Worm (Caenorhabditis elegans) whole organism, L3 larva: ENCODE measurements around the gene dsh-1.

ENCODE experiments used
- aly-2 ChIP-seq: fragments of 150-350 bp; optimal IDR thresholded peaks from 2 replicates; lab custom pipeline; 2014; ENCODE audit warnings: missing biosample characterization, missing genetic modification characterization
- ceh-82 ChIP-seq: fragments of 150-350 bp; optimal IDR thresholded peaks from 2 replicates; lab custom pipeline; 2014; ENCODE audit warnings: missing biosample characterization, missing genetic modification characterization
- elt-2 ChIP-seq: sonication (generic microtip); optimal IDR thresholded peaks from 2 replicates; lab custom pipeline; 2016; ENCODE audit warnings: missing genetic modification reagents, mild to moderate bottlenecking, missing genetic modification characterization, missing compliant biosample characterization
- fkh-10 ChIP-seq: sonication (generic microtip); optimal IDR thresholded peaks from 2 replicates; lab custom pipeline; 2017; ENCODE audit warnings: missing biosample characterization, missing genetic modification reagents, missing genetic modification characterization
- mdl-1 ChIP-seq: fragments of 150-350 bp; optimal IDR thresholded peaks from 2 replicates; lab custom pipeline; 2014; ENCODE audit warnings: missing biosample characterization, missing genetic modification characterization
- nfya-1 ChIP-seq: sonication (generic microtip); optimal IDR thresholded peaks from 2 replicates; lab custom pipeline; 2017; ENCODE audit warnings: missing genetic modification characterization, mild to moderate bottlenecking, missing compliant biosample characterization, antibody characterized with exemption, moderate library complexity; ENCODE audit not compliant: insufficient read depth
- nhr-11 ChIP-seq: fragments of 150-350 bp; optimal IDR thresholded peaks from 2 replicates; lab custom pipeline; 2014; ENCODE audit warnings: missing biosample characterization, missing genetic modification characterization
- nhr-12 ChIP-seq: fragments of 150-350 bp; optimal IDR thresholded peaks from 2 replicates; lab custom pipeline; 2014; ENCODE audit warnings: missing biosample characterization, missing genetic modification characterization
- nhr-77 ChIP-seq: fragments of 150-350 bp; optimal IDR thresholded peaks from 2 replicates; lab custom pipeline; 2014; ENCODE audit warnings: missing biosample characterization, missing genetic modification characterization
- skn-1 ChIP-seq: fragments of 150-350 bp; optimal IDR thresholded peaks from 2 replicates; lab custom pipeline; 2014; ENCODE audit warnings: missing biosample characterization, missing genetic modification characterization
- snpc-4 ChIP-seq: fragments of 150-350 bp; optimal IDR thresholded peaks from 2 replicates; lab custom pipeline; 2014; ENCODE audit warnings: missing biosample characterization, missing genetic modification characterization
- unc-39 ChIP-seq: sonication (generic microtip); optimal IDR thresholded peaks from 4 replicates; lab custom pipeline; 2017; ENCODE audit warnings: missing biosample characterization, missing genetic modification characterization
- ztf-4 ChIP-seq: fragments of 150-350 bp; optimal IDR thresholded peaks from 2 replicates; lab custom pipeline; 2014; ENCODE audit warnings: missing biosample characterization, missing genetic modification characterization

DNA sequence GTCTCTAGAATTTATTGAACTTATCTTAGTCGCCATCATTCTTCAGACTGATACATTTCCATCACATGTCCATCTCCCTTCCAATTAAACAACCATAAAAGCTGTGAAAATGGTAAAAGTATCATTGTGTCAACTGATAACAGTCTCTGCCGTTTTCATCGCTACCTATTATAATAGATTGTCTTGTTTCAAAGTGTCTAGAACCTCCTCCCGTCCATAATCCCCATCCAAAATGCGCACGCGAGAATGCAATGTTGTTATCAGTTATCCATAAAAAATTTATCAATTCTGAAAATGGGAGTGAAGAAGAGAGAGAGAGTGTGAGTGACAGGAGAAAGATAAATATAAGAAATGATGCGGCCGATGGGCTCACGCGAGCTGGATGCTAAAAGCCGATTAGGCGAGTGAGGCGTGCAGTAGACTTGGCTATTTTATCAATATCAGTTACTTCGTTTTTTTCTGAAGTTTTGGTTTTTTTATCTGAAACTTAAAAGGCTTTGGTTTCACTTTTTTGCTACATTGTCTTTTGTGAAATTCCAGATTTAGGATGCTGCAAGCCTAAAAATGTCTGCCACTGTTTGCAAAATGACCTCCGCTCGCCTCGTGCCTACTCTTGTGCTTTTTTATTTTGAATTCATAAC, 23.1 kb downstream of the dsh-1 start:
- no peak for TF ChIP-seq mdl-1
- TF ChIP-seq elt-2 (tag; lab: Kevin White, UChicago) = peak; percentile 100
- TF ChIP-seq nhr-12 = no peak
- TF ChIP-seq nhr-77 = no peak
- no peak for TF ChIP-seq snpc-4 (tag; lab: Kevin White, UChicago)
- no peak for TF ChIP-seq unc-39 (tag; lab: Kevin White, UChicago)
- no peak for TF ChIP-seq skn-1 (tag; lab: Kevin White, UChicago)
- TF ChIP-seq ztf-4 (tag; lab: Kevin White, UChicago) = no peak
- TF ChIP-seq fkh-10 (GFP tag; lab: Kevin White, UChicago) = no peak
- no peak for TF ChIP-seq ceh-82 (tag; lab: Kevin White, UChicago)
- peak; percentile 12 for TF ChIP-seq nfya-1 (tag; lab: Kevin White, UChicago)
- no peak for TF ChIP-seq nhr-11
- no peak for TF ChIP-seq aly-2 (tag; lab: Kevin White, UChicago)
